Fruit fly (Drosophila melanogaster): ENCODE data around the gene Oatp33Ea.

The Oatp33Ea gene

dm6 chr2L:12435976-12436771 is 9.6 kb downstream of the Oatp33Ea start (continued):
- TF ChIP-seq Neu2 (GFP tag; optimal IDR thresholded peaks at IDR 0.05; ENCODE audit: borderline replicate concordance): no peak
- peak; percentile 17 for TF ChIP-seq NfI (GFP tag; optimal IDR thresholded peaks at IDR 0.05)
- TF ChIP-seq her (GFP tag; optimal IDR thresholded peaks at IDR 0.05): no peak
- TF ChIP-seq CG12391 (tag; optimal IDR thresholded peaks at IDR 0.05): peak; percentile 30
- TF ChIP-seq ro (GFP tag; IDR thresholded peaks at IDR 0.05): no peak
- no peak for TF ChIP-seq ems (GFP tag; optimal IDR thresholded peaks at IDR 0.05)
- peak; percentile 55 for TF ChIP-seq MESR4 (GFP tag; optimal IDR thresholded peaks at IDR 0.05)
- no peak for TF ChIP-seq CG16813 (GFP tag; IDR thresholded peaks at IDR 0.05; ENCODE audit: partially characterized antibody)
- TF ChIP-seq gce (GFP tag; IDR thresholded peaks at IDR 0.05): no peak
- peak; percentile 37 for TF ChIP-seq BEAF-32 (GFP tag; optimal IDR thresholded peaks at IDR 0.05)
- no peak for TF ChIP-seq Oli (tag; optimal IDR thresholded peaks at IDR 0.05)
- no peak for TF ChIP-seq CG4820 (GFP tag; optimal IDR thresholded peaks at IDR 0.05)
- no peak for TF ChIP-seq onecut (GFP tag; IDR thresholded peaks at IDR 0.05)
- peak; percentile 11 for TF ChIP-seq dm (GFP tag; optimal IDR thresholded peaks at IDR 0.05)
- no peak for TF ChIP-seq CG18262 (tag; optimal IDR thresholded peaks at IDR 0.05)
- peak; percentile 35; the same call in 1 of the 3 replicates for TF ChIP-seq CG34224 (GFP tag; IDR thresholded peaks at IDR 0.05; ENCODE audit: partially characterized antibody)
- TF ChIP-seq otp (GFP tag; IDR thresholded peaks at IDR 0.05): no peak
- TF ChIP-seq CG30020 (tag; optimal IDR thresholded peaks at IDR 0.05): no peak
- no peak for TF ChIP-seq bsh (GFP tag; optimal IDR thresholded peaks at IDR 0.05)
- TF ChIP-seq Sry-β (GFP tag; optimal IDR thresholded peaks at IDR 0.05): peak; percentile 89
- peak; percentile 99 for TF ChIP-seq psq (GFP tag; optimal IDR thresholded peaks at IDR 0.05)
- TF ChIP-seq bigmax (GFP tag; optimal IDR thresholded peaks at IDR 0.05): peak; percentile 81
- peak; percentile 22 for TF ChIP-seq Fer1 (GFP tag; optimal IDR thresholded peaks at IDR 0.05)
- no peak for TF ChIP-seq CG33557 (GFP tag; optimal IDR thresholded peaks at IDR 0.05)
- TF ChIP-seq CG10565 (GFP tag; optimal IDR thresholded peaks at IDR 0.05): no peak
- peak; percentile 32; the same call in 1 of the 2 replicates for TF ChIP-seq vvl (GFP tag; IDR thresholded peaks at IDR 0.05)
- no peak for TF ChIP-seq CG4617 (GFP tag; optimal IDR thresholded peaks at IDR 0.05; ENCODE audit: borderline replicate concordance)
- TF ChIP-seq gro (GFP tag; optimal IDR thresholded peaks at IDR 0.05): no peak
- TF ChIP-seq CG3995 (GFP tag; optimal IDR thresholded peaks at IDR 0.05): peak; percentile 98
- TF ChIP-seq CG10431 (GFP tag; optimal IDR thresholded peaks at IDR 0.05): no peak
- TF ChIP-seq CG30403 (GFP tag; optimal IDR thresholded peaks at IDR 0.05): peak; percentile 11
- no peak for TF ChIP-seq ash1 (GFP tag; optimal IDR thresholded peaks at IDR 0.05)
- no peak for TF ChIP-seq Optix (GFP tag; IDR thresholded peaks at IDR 0.05)
- 0 out of 2 replicates have a peak, but pooled peaks have one; percentile 38 for TF ChIP-seq Bgb (GFP tag; IDR thresholded peaks at IDR 0.05; ENCODE audit: partially characterized antibody)
- peak; percentile 54 for TF ChIP-seq pzg (GFP tag; optimal IDR thresholded peaks at IDR 0.05)
- TF ChIP-seq crp (GFP tag; optimal IDR thresholded peaks at IDR 0.05): peak; percentile 38 to 92
- no peak; the same call in 1 of the 2 replicates for TF ChIP-seq seq (GFP tag; IDR thresholded peaks at IDR 0.05)
- no peak for TF ChIP-seq Lhr (GFP tag; optimal IDR thresholded peaks at IDR 0.05)
- no peak for TF ChIP-seq ewg (GFP tag; optimal IDR thresholded peaks at IDR 0.05)
- peak; percentile 32 for TF ChIP-seq hbn (GFP tag; IDR thresholded peaks at IDR 0.05; ENCODE audit: partially characterized antibody)
- no peak for TF ChIP-seq klu (GFP tag; IDR thresholded peaks at IDR 0.05)
- no peak for TF ChIP-seq rib (GFP tag; IDR thresholded peaks at IDR 0.05)
- TF ChIP-seq CG16815 (GFP tag; optimal IDR thresholded peaks at IDR 0.05): no peak
- TF ChIP-seq nerfin-2 (GFP tag; IDR thresholded peaks at IDR 0.05; ENCODE audit: partially characterized antibody): no peak
- TF ChIP-seq CkIIα-i1 (GFP tag; IDR thresholded peaks at IDR 0.05): no peak
- TF ChIP-seq CG15514 (GFP tag; optimal IDR thresholded peaks at IDR 0.05): peak; percentile 8
- TF ChIP-seq CG14965 (GFP tag; optimal IDR thresholded peaks at IDR 0.05; ENCODE audit: borderline replicate concordance): no peak
- no peak for TF ChIP-seq CG12071 (GFP tag; optimal IDR thresholded peaks at IDR 0.05)
